Worm (Caenorhabditis elegans) whole organism, young adult: ENCODE measurements around the gene lipl-6.

Experiments used
- B0035.1 ChIP-seq: sonication (generic microtip); optimal IDR thresholded peaks from 2 replicates; lab custom pipeline; 2016; ENCODE audit warnings: missing genetic modification characterization, mild to moderate bottlenecking, missing compliant biosample characterization, missing genotype, missing genetic modification reagents
- B0261.1 ChIP-seq: sonication (generic microtip); optimal IDR thresholded peaks from 2 replicates; lab custom pipeline; 2016; ENCODE audit warnings: mild to moderate bottlenecking, missing genetic modification characterization, moderate library complexity, missing compliant biosample characterization
- F10E7.11 ChIP-seq: sonication (generic microtip); optimal IDR thresholded peaks from 2 replicates; lab custom pipeline; 2017; ENCODE audit warnings: mild to moderate bottlenecking, missing genetic modification characterization, moderate library complexity, missing compliant biosample characterization
- F33H1.4 ChIP-seq: fragments of 200-800 bp; sonication (Bioruptor generic); IDR thresholded peaks from 2 replicates; pipeline ENCODE4 v1.3.6; 2022; ENCODE audit warnings: missing genetic modification reagents, missing genetic modification characterization, missing compliant biosample characterization
- F39B2.1 ChIP-seq: fragments of 200-800 bp; sonication (Bioruptor generic); IDR thresholded peaks from 2 replicates; pipeline ENCODE4 v1.3.6; 2022; ENCODE audit warnings: missing genetic modification reagents, missing genetic modification characterization, missing compliant biosample characterization
- F49E8.2 ChIP-seq: sonication (generic microtip); optimal IDR thresholded peaks from 3 replicates; lab custom pipeline; 2017; ENCODE audit warnings: missing genetic modification characterization, mild to moderate bottlenecking, missing compliant biosample characterization, antibody characterized with exemption, moderate library complexity; ENCODE audit not compliant: insufficient read depth
- F57A8.1 ChIP-seq: fragments of 200-800 bp; sonication (Bioruptor generic); optimal IDR thresholded peaks from 2 replicates; lab custom pipeline; 2018; ENCODE audit warnings: mild to moderate bottlenecking, missing genetic modification characterization, moderate library complexity, missing compliant biosample characterization
- F57C9.4 ChIP-seq: sonication (generic microtip); optimal IDR thresholded peaks from 2 replicates; lab custom pipeline; 2017; ENCODE audit warnings: mild to moderate bottlenecking, missing genetic modification characterization, missing compliant biosample characterization
- K12H6.12 ChIP-seq: fragments of 200-800 bp; sonication (Bioruptor generic); optimal IDR thresholded peaks from 2 replicates; lab custom pipeline; 2018; ENCODE audit warnings: mild to moderate bottlenecking, missing genetic modification characterization, missing compliant biosample characterization
- Y53F4B.3 ChIP-seq: fragments of 200-800 bp; sonication (Bioruptor generic); IDR thresholded peaks from 2 replicates; pipeline ENCODE4 v1.3.6; 2022; ENCODE audit warnings: missing genetic modification reagents, missing genetic modification characterization, missing compliant biosample characterization
- Y56A3A.18 ChIP-seq: fragments of 200-800 bp; sonication (Bioruptor generic); IDR thresholded peaks from 2 replicates; pipeline ENCODE4 v1.3.6; 2022; ENCODE audit warnings: missing genetic modification reagents, missing genetic modification characterization, missing compliant biosample characterization
- Y95B8A.8 ChIP-seq: fragments of 200-800 bp; sonication (Bioruptor generic); IDR thresholded peaks from 2 replicates; pipeline ENCODE4 v1.3.6; 2022; ENCODE audit warnings: missing genetic modification reagents, missing genetic modification characterization, missing compliant biosample characterization
- atf-7 ChIP-seq: sonication (generic microtip); optimal IDR thresholded peaks from 2 replicates; lab custom pipeline; 2017; ENCODE audit warnings: mild to moderate bottlenecking, missing genetic modification characterization, missing compliant biosample characterization
- athp-1 ChIP-seq: sonication (generic microtip); optimal IDR thresholded peaks from 2 replicates; lab custom pipeline; 2017; ENCODE audit warnings: mild to moderate bottlenecking, missing genetic modification characterization, missing compliant biosample characterization
- attf-3 ChIP-seq: fragments of 200-800 bp; sonication (Bioruptor generic); conservative IDR thresholded peaks from 2 replicates; pipeline ENCODE4 v1.3.6; 2022; ENCODE audit warnings: missing genetic modification reagents, missing genetic modification characterization, missing compliant biosample characterization
- attf-5 ChIP-seq: fragments of 200-800 bp; sonication (Bioruptor generic); optimal IDR thresholded peaks from 2 replicates; lab custom pipeline; 2018; ENCODE audit warnings: mild to moderate bottlenecking, missing genetic modification characterization, missing compliant biosample characterization
- attf-6 ChIP-seq: fragments of 200-800 bp; sonication (Bioruptor generic); IDR thresholded peaks from 2 replicates; pipeline ENCODE4 v1.3.6; 2022; ENCODE audit warnings: missing genetic modification reagents, missing genetic modification characterization, missing compliant biosample characterization
- ceh-100 ChIP-seq: fragments of 200-800 bp; sonication (Bioruptor generic); IDR thresholded peaks from 2 replicates; pipeline ENCODE4 v1.3.6; 2022; ENCODE audit warnings: missing genetic modification reagents, missing genetic modification characterization, missing compliant biosample characterization
- ceh-40 ChIP-seq: fragments of 200-800 bp; sonication (Bioruptor generic); IDR thresholded peaks from 2 replicates; pipeline ENCODE4 v1.3.6; 2022; ENCODE audit warnings: missing genetic modification characterization, missing compliant biosample characterization
- ceh-79 ChIP-seq: sonication (generic microtip); optimal IDR thresholded peaks from 2 replicates; lab custom pipeline; 2017; ENCODE audit warnings: mild to moderate bottlenecking, missing genetic modification characterization, missing compliant biosample characterization
- ceh-91 ChIP-seq: fragments of 200-800 bp; sonication (Bioruptor generic); IDR thresholded peaks from 2 replicates; pipeline ENCODE4 v1.3.6; 2022; ENCODE audit warnings: missing genetic modification reagents, missing genetic modification characterization, missing compliant biosample characterization
- chd-7 ChIP-seq: sonication (generic microtip); optimal IDR thresholded peaks from 2 replicates; lab custom pipeline; 2016; ENCODE audit warnings: mild to moderate bottlenecking, missing genetic modification characterization, moderate library complexity, missing compliant biosample characterization
- die-1 ChIP-seq: sonication (generic microtip); optimal IDR thresholded peaks from 2 replicates; lab custom pipeline; 2016; ENCODE audit warnings: missing genotype, mild to moderate bottlenecking, missing genetic modification characterization, missing compliant biosample characterization
- dpff-1 ChIP-seq: sonication (generic microtip); optimal IDR thresholded peaks from 2 replicates; lab custom pipeline; 2017; ENCODE audit warnings: mild to moderate bottlenecking, missing genetic modification characterization, missing compliant biosample characterization
- dpl-1 ChIP-seq: fragments of 150-350 bp; optimal IDR thresholded peaks from 2 replicates; lab custom pipeline; 2014; ENCODE audit warnings: missing biosample characterization, missing genetic modification reagents, missing genetic modification characterization
- egl-44 ChIP-seq: fragments of 200-800 bp; sonication (Bioruptor generic); IDR thresholded peaks from 2 replicates; pipeline ENCODE4 v1.3.6; 2022; ENCODE audit warnings: missing genetic modification reagents, missing genetic modification characterization, missing compliant biosample characterization
- egrh-3 ChIP-seq: fragments of 200-800 bp; sonication (Bioruptor generic); IDR thresholded peaks from 2 replicates; pipeline ENCODE4 v1.3.6; 2022; ENCODE audit warnings: missing genetic modification reagents, missing genetic modification characterization, missing compliant biosample characterization
- ekl-4 ChIP-seq: fragments of 200-800 bp; sonication (Bioruptor generic); IDR thresholded peaks from 2 replicates; pipeline ENCODE4 v1.3.6; 2022; ENCODE audit warnings: missing genetic modification reagents, missing genetic modification characterization, missing compliant biosample characterization
- him-1 ChIP-seq: sonication (generic microtip); optimal IDR thresholded peaks from 2 replicates; lab custom pipeline; 2016; ENCODE audit warnings: missing genotype, missing genetic modification reagents, missing genetic modification characterization, missing compliant biosample characterization
- hmg-20 ChIP-seq: fragments of 200-800 bp; sonication (Bioruptor generic); IDR thresholded peaks from 2 replicates; pipeline ENCODE4 v1.3.6; 2022; ENCODE audit warnings: missing genetic modification reagents, missing genetic modification characterization, missing compliant biosample characterization
- hsf-1 ChIP-seq: fragments of 200-800 bp; sonication (Bioruptor generic); IDR thresholded peaks from 2 replicates; pipeline ENCODE4 v1.3.6; 2022; ENCODE audit warnings: missing genetic modification reagents, missing genetic modification characterization, missing compliant biosample characterization
- lag-1 ChIP-seq: fragments of 200-800 bp; sonication (Bioruptor generic); IDR thresholded peaks from 2 replicates; pipeline ENCODE4 v1.3.6; 2022; ENCODE audit warnings: missing genetic modification reagents, missing genetic modification characterization, missing compliant biosample characterization
- lsl-1 ChIP-seq: fragments of 200-800 bp; sonication (Bioruptor generic); optimal IDR thresholded peaks from 2 replicates; lab custom pipeline; 2018; ENCODE audit warnings: mild to moderate bottlenecking, missing genetic modification characterization, moderate library complexity, missing compliant biosample characterization
- madf-10 ChIP-seq: sonication (generic microtip); optimal IDR thresholded peaks from 2 replicates; lab custom pipeline; 2016; ENCODE audit warnings: mild to moderate bottlenecking, missing genetic modification characterization, missing compliant biosample characterization
- madf-3 ChIP-seq: fragments of 200-800 bp; sonication (Bioruptor generic); IDR thresholded peaks from 2 replicates; pipeline ENCODE4 v1.3.6; 2022; ENCODE audit warnings: missing genetic modification reagents, missing genetic modification characterization, missing compliant biosample characterization
- madf-8 ChIP-seq: fragments of 200-800 bp; sonication (Bioruptor generic); conservative IDR thresholded peaks from 2 replicates; pipeline ENCODE4 v1.3.6; 2022; ENCODE audit warnings: missing genetic modification reagents, missing genetic modification characterization, missing compliant biosample characterization
- mcd-1 ChIP-seq: fragments of 200-800 bp; sonication (Bioruptor generic); IDR thresholded peaks from 2 replicates; pipeline ENCODE4 v1.3.6; 2022; ENCODE audit warnings: missing genetic modification reagents, missing genetic modification characterization, missing compliant biosample characterization
- mel-28 ChIP-seq: sonication (generic microtip); optimal IDR thresholded peaks from 2 replicates; lab custom pipeline; 2016; ENCODE audit warnings: borderline replicate concordance, mild to moderate bottlenecking, missing genetic modification characterization, missing compliant biosample characterization
- mxl-1 ChIP-seq: sonication (generic microtip); optimal IDR thresholded peaks from 2 replicates; lab custom pipeline; 2016; ENCODE audit warnings: missing genetic modification characterization, missing compliant biosample characterization
- nhr-27 ChIP-seq: fragments of 200-800 bp; sonication (Bioruptor generic); optimal IDR thresholded peaks from 2 replicates; lab custom pipeline; 2018; ENCODE audit warnings: mild to moderate bottlenecking, missing genetic modification characterization, moderate library complexity, missing compliant biosample characterization
- nhr-90 ChIP-seq: sonication (generic microtip); optimal IDR thresholded peaks from 2 replicates; lab custom pipeline; 2016; ENCODE audit warnings: missing genotype, mild to moderate bottlenecking, missing genetic modification characterization, missing compliant biosample characterization
- sdz-38 ChIP-seq: sonication (generic microtip); optimal IDR thresholded peaks from 2 replicates; lab custom pipeline; 2016; ENCODE audit warnings: missing genotype, missing genetic modification characterization, missing compliant biosample characterization
- snpc-1.1 ChIP-seq: sonication (generic microtip); optimal IDR thresholded peaks from 2 replicates; lab custom pipeline; 2017; ENCODE audit warnings: missing genetic modification characterization, mild to moderate bottlenecking, missing compliant biosample characterization, antibody characterized with exemption, moderate library complexity, missing genotype, missing genetic modification reagents; ENCODE audit not compliant: insufficient read depth
- snpc-1.3 ChIP-seq: sonication (generic microtip); optimal IDR thresholded peaks from 2 replicates; lab custom pipeline; 2017; ENCODE audit warnings: missing genetic modification characterization, mild to moderate bottlenecking, missing compliant biosample characterization, antibody characterized with exemption, moderate library complexity, missing genotype, missing genetic modification reagents; ENCODE audit not compliant: insufficient read depth
- zim-3 ChIP-seq: sonication (generic microtip); optimal IDR thresholded peaks from 2 replicates; lab custom pipeline; 2017; ENCODE audit warnings: mild to moderate bottlenecking, missing genetic modification characterization, moderate library complexity, missing compliant biosample characterization
- ztf-18 ChIP-seq: sonication (generic microtip); optimal IDR thresholded peaks from 2 replicates; lab custom pipeline; 2016; ENCODE audit warnings: missing genotype, mild to moderate bottlenecking, missing genetic modification characterization, missing compliant biosample characterization
- ztf-25 ChIP-seq: fragments of 200-800 bp; sonication (Bioruptor generic); IDR thresholded peaks from 2 replicates; pipeline ENCODE4 v1.3.6; 2022; ENCODE audit warnings: missing genetic modification reagents, missing genetic modification characterization, missing compliant biosample characterization
- ztf-28 ChIP-seq: fragments of 200-800 bp; sonication (Bioruptor generic); IDR thresholded peaks from 2 replicates; pipeline ENCODE4 v1.3.6; 2022; ENCODE audit warnings: missing genetic modification reagents, missing genetic modification characterization, missing compliant biosample characterization
- ztf-3 ChIP-seq: fragments of 200-800 bp; sonication (Bioruptor generic); optimal IDR thresholded peaks from 2 replicates; lab custom pipeline; 2018; ENCODE audit warnings: mild to moderate bottlenecking, missing genetic modification characterization, missing compliant biosample characterization

Gene lipl-6

ce11 chrV:6888828-6889227 lies 45.3 kb downstream of the lipl-6 start (continued):
- peak; percentile 57 for TF ChIP-seq madf-10 (tag; lab: Kevin White, UChicago)
- peak; percentile 69; the same call in 1 of the 2 replicates for TF ChIP-seq ceh-40 (GFP tag; lab: Robert Waterston, UW)
- TF ChIP-seq ceh-91 (GFP tag; lab: Robert Waterston, UW): no peak
- TF ChIP-seq F10E7.11 (tag; lab: Kevin White, UChicago): peak; percentile 72
- peak; percentile 63 for TF ChIP-seq atf-7 (tag; lab: Kevin White, UChicago)
- TF ChIP-seq hsf-1 (GFP tag; lab: Robert Waterston, UW): peak; percentile 33; the same call in 1 of the 2 replicates
- TF ChIP-seq ekl-4 (GFP tag; lab: Robert Waterston, UW): peak; percentile 69
- TF ChIP-seq F57A8.1 (GFP tag; lab: Kevin White, UChicago): no peak
- no peak for TF ChIP-seq madf-8 (GFP tag; lab: Robert Waterston, UW)
- peak; percentile 75 for TF ChIP-seq athp-1 (tag; lab: Kevin White, UChicago)
- TF ChIP-seq zim-3: peak; percentile 41
- TF ChIP-seq F33H1.4 (GFP tag; lab: Robert Waterston, UW): 0 out of 2 replicates have a peak, but pooled peaks have one; percentile 21
- TF ChIP-seq ztf-28 (GFP tag; lab: Robert Waterston, UW): 0 out of 2 replicates have a peak, but pooled peaks have one; percentile 14
- TF ChIP-seq Y56A3A.18 (GFP tag; lab: Robert Waterston, UW): peak; percentile 77
- peak; percentile 89 for TF ChIP-seq die-1 (tag; lab: Kevin White, UChicago)
- no peak for TF ChIP-seq dpl-1
- TF ChIP-seq Y53F4B.3: no peak
- TF ChIP-seq nhr-90 (tag; lab: Kevin White, UChicago): peak; percentile 82
- TF ChIP-seq attf-3 (GFP tag; lab: Robert Waterston, UW): peak; percentile 57; the same call in 1 of the 2 replicates
- peak; percentile 77 for TF ChIP-seq nhr-27
- no peak for TF ChIP-seq snpc-1.3 (tag; lab: Kevin White, UChicago)
- TF ChIP-seq K12H6.12 (tag; lab: Kevin White, UChicago): no peak
- no peak for TF ChIP-seq hmg-20
- TF ChIP-seq egl-44 (GFP tag; lab: Robert Waterston, UW): peak; percentile 89
- no peak for TF ChIP-seq ceh-100 (GFP tag; lab: Robert Waterston, UW)
- TF ChIP-seq ztf-18 (tag; lab: Kevin White, UChicago): peak; percentile 69
- no peak for TF ChIP-seq lag-1 (GFP tag; lab: Robert Waterston, UW)
- TF ChIP-seq B0261.1 (tag; lab: Kevin White, UChicago): peak; percentile 95
- TF ChIP-seq snpc-1.1 (tag; lab: Kevin White, UChicago): peak; percentile 42
- TF ChIP-seq ceh-79 (tag; lab: Kevin White, UChicago): no peak
- no peak for TF ChIP-seq F39B2.1 (GFP tag; lab: Robert Waterston, UW)
- TF ChIP-seq madf-3 (GFP tag; lab: Robert Waterston, UW): no peak
- TF ChIP-seq attf-5 (GFP tag; lab: Kevin White, UChicago): peak; percentile 33
- TF ChIP-seq ztf-25 (GFP tag; lab: Robert Waterston, UW): peak; percentile 67; the same call in 1 of the 2 replicates
- peak; percentile 48 for TF ChIP-seq F57C9.4 (tag; lab: Kevin White, UChicago)
- TF ChIP-seq attf-6 (GFP tag; lab: Robert Waterston, UW): no peak
- peak; percentile 53 for TF ChIP-seq egrh-3 (GFP tag; lab: Robert Waterston, UW)
- TF ChIP-seq F49E8.2 (tag; lab: Kevin White, UChicago): peak; percentile 38
- TF ChIP-seq chd-7: peak; percentile 85
- TF ChIP-seq lsl-1: peak; percentile 43
- peak; percentile 57 for TF ChIP-seq mxl-1 (tag; lab: Kevin White, UChicago)
- peak; percentile 44 for TF ChIP-seq dpff-1 (tag; lab: Kevin White, UChicago)
- no peak for TF ChIP-seq mel-28 (tag; lab: Kevin White, UChicago)
- no peak for TF ChIP-seq ztf-3 (GFP tag; lab: Kevin White, UChicago)
- TF ChIP-seq Y95B8A.8: no peak
- peak; percentile 34; the same call in 1 of the 2 replicates for TF ChIP-seq mcd-1 (GFP tag; lab: Robert Waterston, UW)
- peak; percentile 90 for TF ChIP-seq him-1 (tag; lab: Kevin White, UChicago)
- TF ChIP-seq sdz-38 (tag; lab: Kevin White, UChicago): no peak
- TF ChIP-seq B0035.1 (tag; lab: Kevin White, UChicago): peak; percentile 18
